Worm (Caenorhabditis elegans) whole organism, L3 larva: ENCODE data around the gene F35C11.7.

Experiments
- R02D3.7 ChIP-seq: fragments of 150-350 bp; optimal IDR thresholded peaks from 2 replicates; lab custom pipeline; 2014; ENCODE audit warnings: missing biosample characterization, missing genetic modification characterization
- aly-2 ChIP-seq: fragments of 150-350 bp; optimal IDR thresholded peaks from 2 replicates; lab custom pipeline; 2014; ENCODE audit warnings: missing biosample characterization, missing genetic modification characterization
- ama-1 ChIP-seq: fragments of 150-350 bp; optimal IDR thresholded peaks from 2 replicates; lab custom pipeline; 2018
- ceh-28 ChIP-seq: fragments of 150-350 bp; optimal IDR thresholded peaks from 2 replicates; lab custom pipeline; 2014; ENCODE audit warnings: missing biosample characterization, missing genetic modification reagents, missing genetic modification characterization
- ceh-9 ChIP-seq: sonication (generic microtip); optimal IDR thresholded peaks from 2 replicates; lab custom pipeline; 2018; ENCODE audit warnings: missing biosample characterization, missing genetic modification characterization
- daf-12 ChIP-seq: fragments of 150-350 bp; optimal IDR thresholded peaks from 2 replicates; lab custom pipeline; 2014; ENCODE audit warnings: missing biosample characterization, missing genetic modification reagents, missing genetic modification characterization
- egl-5 ChIP-seq: fragments of 150-350 bp; optimal IDR thresholded peaks from 2 replicates; lab custom pipeline; 2017; ENCODE audit warnings: missing biosample characterization, missing genetic modification reagents, missing genetic modification characterization, inconsistent platforms
- elt-1 ChIP-seq: fragments of 150-350 bp; optimal IDR thresholded peaks from 2 replicates; lab custom pipeline; 2014; ENCODE audit warnings: missing biosample characterization, missing genetic modification characterization
- elt-2 ChIP-seq: sonication (generic microtip); optimal IDR thresholded peaks from 2 replicates; lab custom pipeline; 2016; ENCODE audit warnings: missing genetic modification reagents, mild to moderate bottlenecking, missing genetic modification characterization, missing compliant biosample characterization
- elt-3 ChIP-seq, 3 experiments: fragments of 150-350 bp in 1 of 3; sonication (generic microtip) in 2 of 3; optimal IDR thresholded peaks; 2 replicates in 2 of 3; 4 replicates in 1 of 3; lab custom pipeline; 2014 to 2017; ENCODE audit warnings: missing biosample characterization in 3 of 3, missing genetic modification characterization in 3 of 3
- eor-1 ChIP-seq, 2 experiments: fragments of 150-350 bp; optimal IDR thresholded peaks; 2 replicates each; lab custom pipeline; 2014 to 2018; ENCODE audit warnings: missing biosample characterization in 2 of 2, missing genetic modification characterization in 2 of 2
- fkh-10 ChIP-seq: sonication (generic microtip); optimal IDR thresholded peaks from 2 replicates; lab custom pipeline; 2017; ENCODE audit warnings: missing biosample characterization, missing genetic modification reagents, missing genetic modification characterization
- fkh-2 ChIP-seq: fragments of 150-350 bp; optimal IDR thresholded peaks from 2 replicates; lab custom pipeline; 2014; ENCODE audit warnings: missing biosample characterization, missing genetic modification reagents, missing genetic modification characterization
- fos-1 ChIP-seq: fragments of 150-350 bp; optimal IDR thresholded peaks from 2 replicates; lab custom pipeline; 2014; ENCODE audit warnings: missing biosample characterization, missing genetic modification characterization
- hmg-11 ChIP-seq: sonication (generic microtip); optimal IDR thresholded peaks from 2 replicates; lab custom pipeline; 2016; ENCODE audit warnings: missing genetic modification characterization, missing compliant biosample characterization
- jun-1 ChIP-seq: fragments of 150-350 bp; optimal IDR thresholded peaks from 2 replicates; lab custom pipeline; 2014; ENCODE audit warnings: missing biosample characterization, missing genetic modification reagents, missing genetic modification characterization
- lin-39 ChIP-seq: fragments of 150-350 bp; optimal IDR thresholded peaks from 2 replicates; lab custom pipeline; 2018; ENCODE audit warnings: missing biosample characterization, missing genetic modification reagents, missing genetic modification characterization
- lsy-12 ChIP-seq: sonication (generic microtip); optimal IDR thresholded peaks from 2 replicates; lab custom pipeline; 2016; ENCODE audit warnings: mild to moderate bottlenecking, missing genetic modification characterization, missing compliant biosample characterization
- mdl-1 ChIP-seq: fragments of 150-350 bp; optimal IDR thresholded peaks from 2 replicates; lab custom pipeline; 2014; ENCODE audit warnings: missing biosample characterization, missing genetic modification characterization
- mml-1 ChIP-seq: fragments of 150-350 bp; sonication (generic microtip); optimal IDR thresholded peaks from 3 replicates; lab custom pipeline; 2014; ENCODE audit warnings: missing biosample characterization, missing genetic modification characterization
- nfya-1 ChIP-seq: sonication (generic microtip); optimal IDR thresholded peaks from 2 replicates; lab custom pipeline; 2017; ENCODE audit warnings: missing genetic modification characterization, mild to moderate bottlenecking, missing compliant biosample characterization, antibody characterized with exemption, moderate library complexity; ENCODE audit not compliant: insufficient read depth
- nhr-12 ChIP-seq: fragments of 150-350 bp; optimal IDR thresholded peaks from 2 replicates; lab custom pipeline; 2014; ENCODE audit warnings: missing biosample characterization, missing genetic modification characterization
- nhr-23 ChIP-seq: fragments of 150-350 bp; optimal IDR thresholded peaks from 2 replicates; lab custom pipeline; 2014; ENCODE audit warnings: missing biosample characterization, missing genetic modification reagents, missing genetic modification characterization
- nhr-237 ChIP-seq: fragments of 150-350 bp; optimal IDR thresholded peaks from 2 replicates; lab custom pipeline; 2014; ENCODE audit warnings: missing biosample characterization, missing genetic modification characterization
- nhr-25 ChIP-seq: sonication (generic microtip); optimal IDR thresholded peaks from 2 replicates; lab custom pipeline; 2017; ENCODE audit warnings: missing biosample characterization, missing genetic modification characterization
- nhr-43 ChIP-seq: sonication (generic microtip); optimal IDR thresholded peaks from 2 replicates; lab custom pipeline; 2016; ENCODE audit warnings: mild to moderate bottlenecking, missing genetic modification characterization, missing compliant biosample characterization; ENCODE audit not compliant: poor library complexity, severe bottlenecking
- nhr-67 ChIP-seq: fragments of 150-350 bp; optimal IDR thresholded peaks from 2 replicates; lab custom pipeline; 2014; ENCODE audit warnings: missing biosample characterization, missing genetic modification characterization
- nhr-76 ChIP-seq: fragments of 150-350 bp; sonication (generic microtip); optimal IDR thresholded peaks from 5 replicates; lab custom pipeline; 2014; ENCODE audit warnings: missing biosample characterization, missing genetic modification characterization
- pha-4 ChIP-seq: fragments of 150-350 bp; optimal IDR thresholded peaks from 2 replicates; lab custom pipeline; 2014; ENCODE audit warnings: missing biosample characterization, missing genetic modification reagents, missing genetic modification characterization
- pqm-1 ChIP-seq: fragments of 150-350 bp; optimal IDR thresholded peaks from 2 replicates; lab custom pipeline; 2017; ENCODE audit warnings: missing biosample characterization, missing genetic modification characterization, inconsistent platforms
- skn-1 ChIP-seq: fragments of 150-350 bp; optimal IDR thresholded peaks from 2 replicates; lab custom pipeline; 2014; ENCODE audit warnings: missing biosample characterization, missing genetic modification characterization
- snpc-4 ChIP-seq: fragments of 150-350 bp; optimal IDR thresholded peaks from 2 replicates; lab custom pipeline; 2014; ENCODE audit warnings: missing biosample characterization, missing genetic modification characterization
- unc-39 ChIP-seq: sonication (generic microtip); optimal IDR thresholded peaks from 4 replicates; lab custom pipeline; 2017; ENCODE audit warnings: missing biosample characterization, missing genetic modification characterization
- ztf-4 ChIP-seq: fragments of 150-350 bp; optimal IDR thresholded peaks from 2 replicates; lab custom pipeline; 2014; ENCODE audit warnings: missing biosample characterization, missing genetic modification characterization

Gene F35C11.7

ce11 chrII:8224623-8225022 is 31.5 kb upstream of the F35C11.7 start:
- TF ChIP-seq nhr-23: peak; percentile 54
- no peak for TF ChIP-seq aly-2 (tag; lab: Kevin White, UChicago)
- TF ChIP-seq ceh-9: no peak
- no peak for TF ChIP-seq elt-2
- peak; percentile 7 for TF ChIP-seq nhr-43 (tag; lab: Kevin White, UChicago)
- peak; percentile 44 for TF ChIP-seq elt-1 (tag; lab: Kevin White, UChicago)

DNA sequence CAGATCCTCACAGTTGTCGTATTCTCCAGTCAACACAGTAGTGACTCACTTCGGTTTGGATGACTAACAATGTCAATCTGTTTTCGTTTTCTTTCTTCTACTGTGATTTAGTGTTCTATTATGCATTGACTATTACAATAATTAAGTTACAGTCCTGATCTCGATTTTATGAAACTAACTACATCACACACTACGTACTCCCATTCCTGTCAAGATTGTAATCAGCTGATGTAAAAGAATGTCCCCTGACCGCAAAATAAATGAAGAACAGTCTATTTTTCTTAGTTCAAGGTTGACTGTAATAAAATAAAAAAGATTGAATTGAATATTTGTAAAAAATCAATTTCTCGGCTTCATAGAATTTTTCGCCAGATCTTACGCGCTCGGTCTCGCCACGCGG is 30.8 kb upstream of the F35C11.7 start:
- TF ChIP-seq mdl-1 (tag; lab: Kevin White, UChicago) (no peak), elt-1 (tag; lab: Kevin White, UChicago) (peak; percentile 61)

DNA sequence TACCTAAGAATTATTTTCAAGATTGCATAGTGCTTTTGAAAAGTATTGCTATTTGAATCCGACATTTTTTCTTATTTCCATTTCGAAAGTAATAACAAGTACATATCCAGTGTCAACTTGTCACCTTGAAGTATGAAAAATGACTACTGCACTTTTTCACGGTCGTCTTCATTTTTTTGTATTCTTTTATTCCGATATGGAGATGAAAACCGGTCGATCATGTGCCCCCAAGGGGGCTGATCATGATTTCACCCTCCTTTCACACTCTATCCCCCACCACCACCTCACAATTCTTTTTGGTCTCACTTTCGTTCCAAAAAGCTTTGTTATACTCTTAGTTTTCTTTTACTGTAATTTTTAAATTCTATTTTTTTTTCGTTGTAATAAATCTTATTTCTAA is 30.2 kb upstream of the F35C11.7 start:
- no peak for TF ChIP-seq nhr-67 (tag; lab: Kevin White, UChicago)
- TF ChIP-seq nfya-1 (tag; lab: Kevin White, UChicago): peak; percentile 13
- no peak for TF ChIP-seq elt-3 (tag; optimal IDR thresholded peaks at IDR 0.05; lab: Kevin White, UChicago)
- peak; percentile 52 for TF ChIP-seq nhr-25 (tag; lab: Kevin White, UChicago)
- peak; percentile 32 for TF ChIP-seq ama-1 (lab: Kevin White, UChicago)
- TF ChIP-seq lsy-12 (tag; lab: Kevin White, UChicago): no peak
- peak; percentile 26 for TF ChIP-seq nhr-43 (tag; lab: Kevin White, UChicago)
- no peak for TF ChIP-seq elt-2
- no peak for TF ChIP-seq unc-39 (tag; lab: Kevin White, UChicago)
- no peak for TF ChIP-seq aly-2 (tag; lab: Kevin White, UChicago)

DNA sequence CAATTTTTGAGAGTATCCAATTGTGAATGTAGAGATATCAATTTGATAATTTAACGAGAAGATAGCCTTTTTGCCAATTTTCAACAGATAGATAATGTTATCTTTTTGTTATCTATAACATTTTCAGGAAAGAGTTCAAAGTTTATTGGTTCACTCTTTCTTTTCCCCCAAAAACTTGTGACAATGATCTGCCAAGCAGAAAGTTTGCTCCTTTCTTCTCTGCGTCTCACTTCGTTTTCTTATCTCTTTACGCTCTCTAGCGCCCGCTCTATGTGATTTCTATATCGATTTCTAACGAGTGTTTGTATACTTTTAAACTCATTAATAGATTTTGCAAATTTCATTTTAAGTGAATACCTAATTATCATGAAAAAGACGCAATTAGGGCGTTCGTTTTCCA is 29.6 kb upstream of the F35C11.7 start:
- TF ChIP-seq ceh-28: peak; percentile 22
- peak; percentile 95 for TF ChIP-seq elt-2
- TF ChIP-seq jun-1 (tag; lab: Kevin White, UChicago): no peak
- TF ChIP-seq pqm-1 (tag; lab: Kevin White, UChicago): peak; percentile 83
- no peak for TF ChIP-seq egl-5 (tag; lab: Kevin White, UChicago)
- no peak for TF ChIP-seq skn-1 (tag; lab: Kevin White, UChicago)
- peak; percentile 68 for TF ChIP-seq pha-4 (tag; lab: Kevin White, UChicago)
- TF ChIP-seq, all 47 proteins: peak for 4

DNA sequence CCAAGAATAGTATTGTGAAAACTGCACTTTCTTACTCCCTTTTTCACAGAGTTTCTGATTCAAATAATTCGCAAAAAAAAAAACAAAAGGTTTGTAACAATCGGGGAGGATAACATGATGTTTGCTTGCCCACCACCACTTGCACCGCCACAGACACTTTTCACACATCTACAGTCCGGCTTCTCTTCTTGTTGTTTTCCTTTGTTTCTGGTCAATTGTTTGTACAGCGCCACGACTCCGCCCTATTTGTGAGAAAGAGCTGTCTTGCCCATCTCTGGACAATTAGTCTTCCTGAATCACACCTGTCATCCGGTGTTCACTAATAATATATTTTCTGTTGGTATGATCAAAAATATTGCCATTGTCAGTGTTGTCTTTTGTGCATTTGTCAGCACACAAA is 25.1 kb upstream of the F35C11.7 start, which contains the start of gene M110.9:
Gene M110.9 (plus strand): TSS at position 301 of the 400 bp plus-strand sequence.
- TF ChIP-seq fos-1 (tag; lab: Kevin White, UChicago) (no peak), eor-1 (tag; optimal IDR thresholded peaks at IDR 0.05; lab: Kevin White, UChicago) (no peak)

DNA sequence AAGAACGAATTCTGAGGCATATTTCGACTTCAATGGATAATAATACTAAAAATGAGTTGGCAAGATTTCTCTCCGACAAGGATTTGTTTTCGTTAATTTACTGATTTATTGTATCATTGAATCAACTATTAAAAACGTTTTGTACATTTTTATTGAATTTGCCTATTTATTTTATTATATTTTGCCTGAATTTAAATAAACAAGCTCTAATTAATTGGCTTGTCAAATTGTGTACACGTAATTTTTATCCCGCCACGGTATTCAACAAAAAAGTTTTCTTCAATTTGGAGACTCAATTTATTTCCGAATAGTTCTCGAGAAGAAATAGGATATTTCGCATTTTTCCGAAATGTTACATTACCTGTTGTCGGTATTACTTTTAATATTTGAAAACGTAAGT is 23.6 kb upstream of the F35C11.7 start, which contains the start of gene M110.7:
Gene M110.7 (plus strand): TSS at position 301 of the 400 bp plus-strand sequence.
- TF ChIP-seq snpc-4 (tag; lab: Kevin White, UChicago) (no peak), ztf-4 (tag; lab: Kevin White, UChicago) (no peak), pha-4 (tag; lab: Kevin White, UChicago) (no peak), fkh-2 (tag; lab: Kevin White, UChicago) (no peak), ceh-28 (no peak), nhr-237 (no peak), hmg-11 (tag; lab: Kevin White, UChicago) (no peak)

- TF ChIP-seq elt-3 (tag; optimal IDR thresholded peaks at IDR 0.05; lab: Kevin White, UChicago): no peak
- no peak for TF ChIP-seq egl-5 (tag; lab: Kevin White, UChicago)
- no peak for TF ChIP-seq elt-1 (tag; lab: Kevin White, UChicago)
- no peak for TF ChIP-seq mml-1 (tag; lab: Kevin White, UChicago)
- TF ChIP-seq eor-1 (tag; optimal IDR thresholded peaks at IDR 0.05; lab: Kevin White, UChicago): no peak
- TF ChIP-seq nhr-23: no peak
- no peak for TF ChIP-seq lin-39 (tag; lab: Kevin White, UChicago)
- TF ChIP-seq ama-1 (lab: Kevin White, UChicago): no peak
- TF ChIP-seq nhr-43 (tag; lab: Kevin White, UChicago): no peak
- no peak for TF ChIP-seq fkh-10 (GFP tag; lab: Kevin White, UChicago)
- TF ChIP-seq nhr-25 (tag; lab: Kevin White, UChicago): no peak
- no peak for TF ChIP-seq ceh-28
- no peak for TF ChIP-seq daf-12
- no peak for TF ChIP-seq R02D3.7 (tag; lab: Kevin White, UChicago)
- TF ChIP-seq nhr-12 (tag; lab: Kevin White, UChicago): no peak
- TF ChIP-seq mdl-1 (tag; lab: Kevin White, UChicago): no peak
- no peak for TF ChIP-seq nhr-76 (tag; lab: Kevin White, UChicago)
- no peak for TF ChIP-seq nfya-1 (tag; lab: Kevin White, UChicago)
- no peak for TF ChIP-seq hmg-11 (tag; lab: Kevin White, UChicago)
- no peak for TF ChIP-seq aly-2 (tag; lab: Kevin White, UChicago)
These were observed 18.0 kb upstream of the F35C11.7 start, which contains the start of gene nlp-5 for ce11 chrII:8238155-8238554. TSS of gene nlp-5 (plus strand) at chrII:8238455.
